Worm (Caenorhabditis elegans) whole organism, L4 larva: ENCODE measurements around the gene tlp-1.
A peak's percentile ranks its signal among the peaks of the same experiment; 100 is the strongest.

Experiments
- D1046.2 ChIP-seq: fragments of 200-800 bp; sonication (Bioruptor generic); IDR thresholded peaks from 2 replicates; pipeline ENCODE4 v1.3.6; 2022; ENCODE audit warnings: missing genetic modification characterization, missing compliant biosample characterization
- F10B5.3 ChIP-seq: sonication (generic microtip); optimal IDR thresholded peaks from 2 replicates; lab custom pipeline; 2016; ENCODE audit warnings: mild to moderate bottlenecking, missing genetic modification characterization, missing compliant biosample characterization
- F26F4.8 ChIP-seq: fragments of 200-800 bp; sonication (Bioruptor generic); conservative IDR thresholded peaks from 2 replicates; pipeline ENCODE4 v1.3.6; 2022; ENCODE audit warnings: missing genetic modification characterization, missing compliant biosample characterization
- R02D3.7 ChIP-seq: fragments of 150-350 bp; sonication (generic microtip); optimal IDR thresholded peaks from 3 replicates; lab custom pipeline; 2014; ENCODE audit warnings: missing biosample characterization, missing genetic modification characterization
- Y5F2A.4 ChIP-seq: fragments of 200-800 bp; sonication (Bioruptor generic); optimal IDR thresholded peaks from 2 replicates; lab custom pipeline; 2018; ENCODE audit warnings: mild to moderate bottlenecking, missing genetic modification characterization, missing compliant biosample characterization
- Y75B8A.6 ChIP-seq: fragments of 200-800 bp; sonication (Bioruptor generic); IDR thresholded peaks from 2 replicates; pipeline ENCODE4 v1.3.6; 2022; ENCODE audit warnings: missing genetic modification reagents, missing genetic modification characterization, missing compliant biosample characterization
- ZK546.5 ChIP-seq, 2 experiments: sonication (generic microtip); optimal IDR thresholded peaks; 2 replicates each; lab custom pipeline; 2017; ENCODE audit warnings: missing biosample characterization in 2 of 2, missing genetic modification characterization in 2 of 2
- aha-1 ChIP-seq: fragments of 150-350 bp; peaks from one replicate; lab custom pipeline; 2014; ENCODE audit warnings: missing biosample characterization, missing genetic modification characterization
- aly-2 ChIP-seq: sonication (generic microtip); optimal IDR thresholded peaks from 2 replicates; lab custom pipeline; 2018; ENCODE audit warnings: missing biosample characterization, missing genetic modification characterization
- arid-1 ChIP-seq: fragments of 200-800 bp; sonication (Bioruptor generic); conservative IDR thresholded peaks from 2 replicates; pipeline ENCODE4 v1.3.6; 2022; ENCODE audit warnings: missing genetic modification reagents, missing genetic modification characterization, missing compliant biosample characterization
- ceh-28 ChIP-seq: fragments of 150-350 bp; optimal IDR thresholded peaks from 2 replicates; lab custom pipeline; 2014; ENCODE audit warnings: missing biosample characterization, missing genetic modification reagents, missing genetic modification characterization
- daf-12 ChIP-seq: fragments of 150-350 bp; optimal IDR thresholded peaks from 2 replicates; lab custom pipeline; 2014; ENCODE audit warnings: missing biosample characterization, missing genetic modification reagents, missing genetic modification characterization
- daf-16 ChIP-seq, 3 experiments: sonication (generic microtip); optimal IDR thresholded peaks; 2 replicates each; lab custom pipeline; 2016 to 2017; ENCODE audit warnings: missing genetic modification characterization in 3 of 3, missing genetic modification reagents in 3 of 3, mild to moderate bottlenecking in 2 of 3, missing compliant biosample characterization in 2 of 3, missing biosample characterization in 1 of 3, moderate library complexity in 1 of 3
- dmd-9 ChIP-seq: fragments of 200-800 bp; sonication (Bioruptor generic); IDR thresholded peaks from 2 replicates; pipeline ENCODE4 v1.3.6; 2022; ENCODE audit warnings: missing genetic modification reagents, missing genetic modification characterization, missing compliant biosample characterization
- egl-27 ChIP-seq: sonication (generic microtip); optimal IDR thresholded peaks from 3 replicates; lab custom pipeline; 2017; ENCODE audit warnings: missing biosample characterization, missing genetic modification reagents, missing genetic modification characterization
- egl-43 ChIP-seq: fragments of 200-800 bp; sonication (Bioruptor generic); IDR thresholded peaks from 2 replicates; pipeline ENCODE4 v1.3.6; 2022; ENCODE audit warnings: missing genetic modification reagents, missing genetic modification characterization, missing compliant biosample characterization
- gei-8 ChIP-seq: fragments of 200-800 bp; sonication (Bioruptor generic); optimal IDR thresholded peaks from 2 replicates; lab custom pipeline; 2018; ENCODE audit warnings: mild to moderate bottlenecking, missing genetic modification characterization, missing compliant biosample characterization
- hlh-30 ChIP-seq: sonication (generic microtip); optimal IDR thresholded peaks from 2 replicates; lab custom pipeline; 2017; ENCODE audit warnings: antibody characterized with exemption, mild to moderate bottlenecking, missing genetic modification characterization, missing compliant biosample characterization; ENCODE audit not compliant: insufficient read depth
- hmg-1.1 ChIP-seq: fragments of 200-800 bp; sonication (Bioruptor generic); IDR thresholded peaks from 2 replicates; pipeline ENCODE4 v1.3.6; 2022; ENCODE audit warnings: missing genetic modification reagents, missing genetic modification characterization, missing compliant biosample characterization
- jun-1 ChIP-seq: fragments of 150-350 bp; optimal IDR thresholded peaks from 2 replicates; lab custom pipeline; 2014; ENCODE audit warnings: missing biosample characterization, missing genetic modification reagents, missing genetic modification characterization
- lim-7 ChIP-seq: fragments of 200-800 bp; sonication (Bioruptor generic); IDR thresholded peaks from 2 replicates; pipeline ENCODE4 v1.3.6; 2022; ENCODE audit warnings: missing genetic modification characterization, missing compliant biosample characterization
- lin-13 ChIP-seq: fragments of 150-350 bp; optimal IDR thresholded peaks from 2 replicates; lab custom pipeline; 2014; ENCODE audit warnings: missing biosample characterization, missing genetic modification reagents, missing genetic modification characterization
- lin-15B ChIP-seq: fragments of 150-350 bp; sonication (generic microtip); optimal IDR thresholded peaks from 3 replicates; lab custom pipeline; 2014; ENCODE audit warnings: missing biosample characterization, missing genetic modification characterization
- lir-3 ChIP-seq: sonication (generic microtip); optimal IDR thresholded peaks from 2 replicates; lab custom pipeline; 2016; ENCODE audit warnings: mild to moderate bottlenecking, missing genetic modification characterization, missing compliant biosample characterization
- lsy-2 ChIP-seq, 2 experiments: fragments of 150-350 bp in 1 of 2; sonication (generic microtip) in 1 of 2; optimal IDR thresholded peaks; 2 replicates each; lab custom pipeline; 2014 to 2017; ENCODE audit warnings: missing biosample characterization in 2 of 2, missing genetic modification characterization in 2 of 2
- madf-5 ChIP-seq, 2 experiments: fragments of 200-800 bp; sonication (Bioruptor generic); IDR thresholded peaks; 2 replicates each; pipeline ENCODE4 v1.3.6; 2022; ENCODE audit warnings: missing compliant biosample characterization in 2 of 2, missing genetic modification characterization in 2 of 2
- nhr-11 ChIP-seq: fragments of 150-350 bp; optimal IDR thresholded peaks from 2 replicates; lab custom pipeline; 2014; ENCODE audit warnings: missing biosample characterization, missing genetic modification characterization
- nhr-237 ChIP-seq: sonication (generic microtip); optimal IDR thresholded peaks from 2 replicates; lab custom pipeline; 2017; ENCODE audit warnings: missing biosample characterization, missing genetic modification characterization
- nhr-25 ChIP-seq: sonication (generic microtip); optimal IDR thresholded peaks from 2 replicates; lab custom pipeline; 2017; ENCODE audit warnings: missing genetic modification characterization, mild to moderate bottlenecking, missing compliant biosample characterization, antibody characterized with exemption, moderate library complexity, borderline replicate concordance; ENCODE audit not compliant: insufficient read depth
- nhr-41 ChIP-seq: fragments of 200-800 bp; sonication (Bioruptor generic); IDR thresholded peaks from 2 replicates; pipeline ENCODE4 v1.3.6; 2022; ENCODE audit warnings: missing genetic modification reagents, missing genetic modification characterization, missing compliant biosample characterization
- nhr-48 ChIP-seq: sonication (generic microtip); optimal IDR thresholded peaks from 2 replicates; lab custom pipeline; 2016; ENCODE audit warnings: mild to moderate bottlenecking, missing genetic modification characterization, missing compliant biosample characterization
- nhr-6 ChIP-seq: fragments of 150-350 bp; optimal IDR thresholded peaks from 2 replicates; lab custom pipeline; 2014; ENCODE audit warnings: missing biosample characterization, missing genetic modification characterization
- nhr-76 ChIP-seq: fragments of 150-350 bp; optimal IDR thresholded peaks from 2 replicates; lab custom pipeline; 2014; ENCODE audit warnings: missing biosample characterization, missing genetic modification characterization
- php-3 ChIP-seq: fragments of 200-800 bp; sonication (Bioruptor generic); IDR thresholded peaks from 2 replicates; pipeline ENCODE4 v1.3.6; 2022; ENCODE audit warnings: missing genetic modification reagents, missing genetic modification characterization, missing compliant biosample characterization
- snpc-4 ChIP-seq: fragments of 150-350 bp; optimal IDR thresholded peaks from 2 replicates; lab custom pipeline; 2014; ENCODE audit warnings: missing biosample characterization, missing genetic modification characterization
- tra-1 ChIP-seq: fragments of 200-800 bp; sonication (Bioruptor generic); IDR thresholded peaks from 2 replicates; pipeline ENCODE4 v1.3.6; 2022; ENCODE audit warnings: missing genetic modification reagents, missing genetic modification characterization, missing compliant biosample characterization
- unc-39 ChIP-seq: sonication (generic microtip); optimal IDR thresholded peaks from 2 replicates; lab custom pipeline; 2017; ENCODE audit warnings: missing biosample characterization, missing genetic modification characterization
- unc-62 ChIP-seq, 3 experiments: fragments of 150-350 bp in 1 of 3; sonication (generic microtip); optimal IDR thresholded peaks in 2 of 3; peaks in 1 of 3; 1 replicate in 1 of 3; 2 replicates in 2 of 3; lab custom pipeline; 2014 to 2017; ENCODE audit warnings: missing biosample characterization in 3 of 3, missing genetic modification characterization in 3 of 3, missing genetic modification reagents in 3 of 3, missing genotype in 1 of 3
- vab-7 ChIP-seq: fragments of 200-800 bp; sonication (Bioruptor generic); IDR thresholded peaks from 2 replicates; pipeline ENCODE4 v1.3.6; 2022; ENCODE audit warnings: missing genetic modification reagents, missing genetic modification characterization, missing compliant biosample characterization
- zfp-3 ChIP-seq: fragments of 200-800 bp; sonication (Bioruptor generic); conservative IDR thresholded peaks from 2 replicates; pipeline ENCODE4 v1.3.6; 2022; ENCODE audit warnings: missing genetic modification reagents, missing genetic modification characterization, missing compliant biosample characterization
- zip-11 ChIP-seq: fragments of 200-800 bp; sonication (Bioruptor generic); IDR thresholded peaks from 2 replicates; pipeline ENCODE4 v1.3.6; 2022; ENCODE audit warnings: missing genetic modification characterization, missing compliant biosample characterization

tlp-1 gene

ce11 chrIV:13703828-13704425 lies at the start of gene tlp-1 (continued):
- no peak for TF ChIP-seq php-3
- TF ChIP-seq daf-12 = no peak
- TF ChIP-seq jun-1 (tag; lab: Kevin White, UChicago) = no peak
- TF ChIP-seq daf-16 (GFP tag; optimal IDR thresholded peaks at IDR 0.05; lab: Kevin White, UChicago) = no peak
- no peak for TF ChIP-seq daf-16 (tag; optimal IDR thresholded peaks at IDR 0.05; lab: Kevin White, UChicago)
- no peak for TF ChIP-seq egl-27 (tag; lab: Kevin White, UChicago)
- TF ChIP-seq hmg-1.1 (GFP tag; lab: Robert Waterston, UW) = no peak
- TF ChIP-seq madf-5 (GFP tag; IDR thresholded peaks at IDR 0.05; lab: Robert Waterston, UW) = no peak
- TF ChIP-seq Y5F2A.4 (GFP tag; lab: Kevin White, UChicago) = no peak
- TF ChIP-seq nhr-6 (tag; lab: Kevin White, UChicago) = no peak
- TF ChIP-seq dmd-9 (GFP tag; lab: Robert Waterston, UW) = no peak
- no peak for TF ChIP-seq zfp-3 (GFP tag; lab: Robert Waterston, UW)
- no peak for TF ChIP-seq nhr-48 (tag; lab: Kevin White, UChicago)
- TF ChIP-seq F26F4.8 (GFP tag; lab: Robert Waterston, UW) = no peak
- TF ChIP-seq zip-11 (GFP tag; lab: Robert Waterston, UW) = no peak
- no peak for TF ChIP-seq Y75B8A.6 (GFP tag; lab: Robert Waterston, UW)
- TF ChIP-seq lin-15B (tag; lab: Kevin White, UChicago) = no peak
- TF ChIP-seq ZK546.5 (tag; optimal IDR thresholded peaks at IDR 0.05; lab: Kevin White, UChicago) = no peak

ce11 chrIV:13750033-13750432 lies 46.2 kb upstream of the tlp-1 start, which contains the start of gene sorb-1:
TSS of gene sorb-1 (plus strand) at chrIV:13750333.
- TF ChIP-seq D1046.2 (GFP tag; lab: Robert Waterston, UW) (no peak), aha-1 (tag; lab: Kevin White, UChicago) (peak; percentile 11), unc-62 (GFP tag; optimal IDR thresholded peaks at IDR 0.05 in 1 of 2; lab: Kevin White, UChicago) (peak in 1 of 2 experiments; percentile 21), unc-62 (tag; optimal IDR thresholded peaks at IDR 0.05; lab: Kevin White, UChicago) (no peak)

ce11 chrIV:13748798-13749197 lies 44.9 kb upstream of the tlp-1 start:
- TF ChIP-seq aly-2 (no peak), unc-62 (GFP tag; optimal IDR thresholded peaks at IDR 0.05 in 1 of 2; lab: Kevin White, UChicago) (peak in 1 of 2 experiments; percentile 7), unc-62 (tag; optimal IDR thresholded peaks at IDR 0.05; lab: Kevin White, UChicago) (no peak), lim-7 (GFP tag; lab: Robert Waterston, UW) (no peak), lin-13 (GFP tag; lab: Kevin White, UChicago) (no peak), aha-1 (tag; lab: Kevin White, UChicago) (peak; percentile 73), nhr-11 (peak; percentile 8), gei-8 (GFP tag; lab: Kevin White, UChicago) (no peak), nhr-237 (tag; lab: Kevin White, UChicago) (no peak), egl-43 (GFP tag; lab: Robert Waterston, UW) (no peak)
- TF ChIP-seq, all 104 proteins: peak for 3

- TF ChIP-seq R02D3.7 (tag; lab: Kevin White, UChicago) (no peak), nhr-41 (GFP tag; lab: Robert Waterston, UW) (no peak), snpc-4 (tag; lab: Kevin White, UChicago) (no peak), hlh-30 (tag; lab: Kevin White, UChicago) (no peak), lir-3 (no peak), ceh-28 (tag; lab: Kevin White, UChicago) (no peak), ZK546.5 (tag; optimal IDR thresholded peaks at IDR 0.05; lab: Kevin White, UChicago) (no peak), nhr-25 (no peak), lsy-2 (tag; optimal IDR thresholded peaks at IDR 0.05; lab: Kevin White, UChicago) (no peak), F10B5.3 (tag; lab: Kevin White, UChicago) (no peak), vab-7 (GFP tag; lab: Robert Waterston, UW) (no peak), arid-1 (GFP tag; lab: Robert Waterston, UW) (no peak), nhr-76 (tag; lab: Kevin White, UChicago) (no peak), unc-39 (tag; lab: Kevin White, UChicago) (no peak), tra-1 (GFP tag; lab: Robert Waterston, UW) (no peak), zfp-3 (GFP tag; lab: Robert Waterston, UW) (no peak)
Measured at ce11 chrIV:13745409-13745808, 41.5 kb upstream of the tlp-1 start, which contains the start of gene C47A4.5. TSS of gene C47A4.5 (plus strand) at chrIV:13745709.
